Worm (Caenorhabditis elegans): ENCODE results near the gene T24A6.16.
A peak's percentile ranks its signal among the peaks of the same experiment; 100 is the strongest.

T24A6.16 gene

ce11 chrV:3582086-3582485, 19.4 kb upstream of the T24A6.16 start (continued):
- no peak for TF ChIP-seq tbx-9 (tag; optimal IDR thresholded peaks at IDR 0.05; ENCODE audit: borderline replicate concordance)
- no peak for TF ChIP-seq dpff-1 (tag; optimal IDR thresholded peaks at IDR 0.05)
- TF ChIP-seq madf-6 (GFP tag; IDR thresholded peaks at IDR 0.05), result peak; percentile 44; the same call in 1 of the 2 replicates
- peak; percentile 58 for TF ChIP-seq rpc-1 (optimal IDR thresholded peaks at IDR 0.05)
- TF ChIP-seq rpc-1 (tag; optimal IDR thresholded peaks at IDR 0.05), result peak; percentile 76
- no peak for TF ChIP-seq ZK185.1 (tag; optimal IDR thresholded peaks at IDR 0.05; ENCODE audit: poor library complexity, severe bottlenecking)
- no peak for TF ChIP-seq sdz-38 (tag; optimal IDR thresholded peaks at IDR 0.05)
- no peak for TF ChIP-seq aptf-2 (GFP tag; conservative IDR thresholded peaks at IDR 0.05)
- TF ChIP-seq tbp1 (GFP tag; optimal IDR thresholded peaks at IDR 0.05), result peak; percentile 87
- TF ChIP-seq bed-1 (GFP tag; IDR thresholded peaks at IDR 0.05), result no peak
- no peak for TF ChIP-seq chd-7 (tag; optimal IDR thresholded peaks at IDR 0.05)
- TF ChIP-seq B0035.1 (tag; optimal IDR thresholded peaks at IDR 0.05), result no peak
- TF ChIP-seq atf-7 (tag; optimal IDR thresholded peaks at IDR 0.05), result no peak
- peak; percentile 62 for TF ChIP-seq snpc-3.4 (tag; optimal IDR thresholded peaks at IDR 0.05)
- no peak for TF ChIP-seq sea-2 (GFP tag; IDR thresholded peaks at IDR 0.05)
- TF ChIP-seq egrh-3 (GFP tag; IDR thresholded peaks at IDR 0.05), result no peak
- no peak for TF ChIP-seq zfh-2 (GFP tag; conservative IDR thresholded peaks at IDR 0.05)
- TF ChIP-seq K12H6.12 (tag; optimal IDR thresholded peaks at IDR 0.05), result no peak
- no peak for TF ChIP-seq mes-4 (tag; optimal IDR thresholded peaks at IDR 0.05)
- no peak for TF ChIP-seq T26A5.8 (tag; optimal IDR thresholded peaks at IDR 0.05)
- no peak for TF ChIP-seq ztf-6 (GFP tag; IDR thresholded peaks at IDR 0.05)
- no peak for TF ChIP-seq sptf-2 (GFP tag; optimal IDR thresholded peaks at IDR 0.05)
- no peak for TF ChIP-seq lir-1 (GFP tag; conservative IDR thresholded peaks at IDR 0.05)
- TF ChIP-seq F55B11.4 (tag; optimal IDR thresholded peaks at IDR 0.05; ENCODE audit: borderline replicate concordance, insufficient read depth), result no peak
- TF ChIP-seq let-607 (tag; optimal IDR thresholded peaks at IDR 0.05), result no peak
- TF ChIP-seq B0019.2 (GFP tag; conservative IDR thresholded peaks at IDR 0.05), result no peak
- TF ChIP-seq attf-5 (GFP tag; optimal IDR thresholded peaks at IDR 0.05), result no peak
- peak; percentile 31 for TF ChIP-seq snpc-1.3 (tag; optimal IDR thresholded peaks at IDR 0.05; ENCODE audit: insufficient read depth)
- no peak for TF ChIP-seq hmg-20 (GFP tag; IDR thresholded peaks at IDR 0.05)
- peak in 1 of 2 experiments; percentile 35 for TF ChIP-seq rec-8 (tag; optimal IDR thresholded peaks at IDR 0.05)
- no peak for TF ChIP-seq ztf-26 (tag; optimal IDR thresholded peaks at IDR 0.05)
- TF ChIP-seq F49E8.2 (tag; optimal IDR thresholded peaks at IDR 0.05; ENCODE audit: insufficient read depth), result peak; percentile 68
- TF ChIP-seq gei-17 (GFP tag; optimal IDR thresholded peaks at IDR 0.05), result no peak
- TF ChIP-seq B0261.1 (tag; optimal IDR thresholded peaks at IDR 0.05), result peak; percentile 65
- TF ChIP-seq nhr-90 (tag; optimal IDR thresholded peaks at IDR 0.05), result no peak
- no peak for TF ChIP-seq tlf-1 (GFP tag; optimal IDR thresholded peaks at IDR 0.05)
- TF ChIP-seq hlh-26 (GFP tag; conservative IDR thresholded peaks at IDR 0.05), result no peak
- TF ChIP-seq Y79H2A.3 (GFP tag; conservative IDR thresholded peaks at IDR 0.05), result no peak
- TF ChIP-seq nhr-27 (tag; optimal IDR thresholded peaks at IDR 0.05), result no peak
- TF ChIP-seq F33H1.4 (GFP tag; IDR thresholded peaks at IDR 0.05), result 0 out of 2 replicates have a peak, but pooled peaks have one; percentile 13
- TF ChIP-seq snpc-4 (GFP tag; optimal IDR thresholded peaks at IDR 0.05), result peak; percentile 0
- TF ChIP-seq snpc-4 (tag; optimal IDR thresholded peaks at IDR 0.05), result peak in 2 of 4 experiments; percentile 4 to 14
- no peak for TF ChIP-seq madf-8 (GFP tag; conservative IDR thresholded peaks at IDR 0.05)
- TF ChIP-seq lag-1 (GFP tag; IDR thresholded peaks at IDR 0.05), result no peak
- TF ChIP-seq nhr-80 (tag; optimal IDR thresholded peaks at IDR 0.05), result no peak
- TF ChIP-seq unc-130 (GFP tag; optimal IDR thresholded peaks at IDR 0.05), result no peak
- TF ChIP-seq Y53F4B.3 (GFP tag; IDR thresholded peaks at IDR 0.05), result peak; percentile 28; the same call in 1 of the 2 replicates
- TF ChIP-seq ccch-3 (GFP tag; optimal IDR thresholded peaks at IDR 0.05), result no peak
- peak; percentile 36 for TF ChIP-seq lin-54 (GFP tag; optimal IDR thresholded peaks at IDR 0.05)

Data from whole organism, young adult.